Worm (Caenorhabditis elegans) whole organism, young adult: ENCODE measurements around the gene F23F1.4.
A peak's percentile ranks its signal among the peaks of the same experiment; 100 is the strongest.

Experiments
- B0336.3 ChIP-seq: fragments of 200-800 bp; sonication (Bioruptor generic); IDR thresholded peaks from 2 replicates; pipeline ENCODE4 v1.3.6; 2022; ENCODE audit warnings: missing genetic modification characterization, missing compliant biosample characterization
- F22D6.2 ChIP-seq: sonication (generic microtip); optimal IDR thresholded peaks from 2 replicates; lab custom pipeline; 2016; ENCODE audit warnings: mild to moderate bottlenecking, missing genetic modification characterization, missing compliant biosample characterization
- F37B4.10 ChIP-seq: fragments of 200-800 bp; sonication (Bioruptor generic); IDR thresholded peaks from 2 replicates; pipeline ENCODE4 v1.3.6; 2022; ENCODE audit warnings: missing genetic modification characterization, missing compliant biosample characterization
- F57A8.1 ChIP-seq: fragments of 200-800 bp; sonication (Bioruptor generic); optimal IDR thresholded peaks from 2 replicates; lab custom pipeline; 2018; ENCODE audit warnings: mild to moderate bottlenecking, missing genetic modification characterization, moderate library complexity, missing compliant biosample characterization
- K11D2.4 ChIP-seq: fragments of 200-800 bp; sonication (Bioruptor generic); IDR thresholded peaks from 2 replicates; pipeline ENCODE4 v1.3.6; 2022; ENCODE audit warnings: missing genetic modification reagents, missing genetic modification characterization, missing compliant biosample characterization
- Y56A3A.18 ChIP-seq: fragments of 200-800 bp; sonication (Bioruptor generic); IDR thresholded peaks from 2 replicates; pipeline ENCODE4 v1.3.6; 2022; ENCODE audit warnings: missing genetic modification reagents, missing genetic modification characterization, missing compliant biosample characterization
- Y79H2A.3 ChIP-seq: fragments of 200-800 bp; sonication (Bioruptor generic); conservative IDR thresholded peaks from 2 replicates; pipeline ENCODE4 v1.3.6; 2022; ENCODE audit warnings: missing genetic modification reagents, missing genetic modification characterization, missing compliant biosample characterization
- atf-7 ChIP-seq: sonication (generic microtip); optimal IDR thresholded peaks from 2 replicates; lab custom pipeline; 2017; ENCODE audit warnings: mild to moderate bottlenecking, missing genetic modification characterization, missing compliant biosample characterization
- bed-1 ChIP-seq: fragments of 200-800 bp; sonication (Bioruptor generic); IDR thresholded peaks from 2 replicates; pipeline ENCODE4 v1.3.6; 2022; ENCODE audit warnings: missing genetic modification reagents, missing genetic modification characterization, missing compliant biosample characterization
- die-1 ChIP-seq: sonication (generic microtip); optimal IDR thresholded peaks from 2 replicates; lab custom pipeline; 2016; ENCODE audit warnings: missing genotype, mild to moderate bottlenecking, missing genetic modification characterization, missing compliant biosample characterization
- dpl-1 ChIP-seq: fragments of 150-350 bp; optimal IDR thresholded peaks from 2 replicates; lab custom pipeline; 2014; ENCODE audit warnings: missing biosample characterization, missing genetic modification reagents, missing genetic modification characterization
- efl-1 ChIP-seq: fragments of 150-350 bp; optimal IDR thresholded peaks from 2 replicates; lab custom pipeline; 2014; ENCODE audit warnings: missing biosample characterization, missing genetic modification reagents, missing genetic modification characterization
- egl-18 ChIP-seq: fragments of 200-800 bp; sonication (Bioruptor generic); IDR thresholded peaks from 2 replicates; pipeline ENCODE4 v1.3.6; 2022; ENCODE audit warnings: missing genetic modification reagents, missing genetic modification characterization, missing compliant biosample characterization
- ekl-4 ChIP-seq: fragments of 200-800 bp; sonication (Bioruptor generic); IDR thresholded peaks from 2 replicates; pipeline ENCODE4 v1.3.6; 2022; ENCODE audit warnings: missing genetic modification reagents, missing genetic modification characterization, missing compliant biosample characterization
- gei-17 ChIP-seq: fragments of 200-800 bp; sonication (Bioruptor generic); optimal IDR thresholded peaks from 2 replicates; lab custom pipeline; 2018; ENCODE audit warnings: mild to moderate bottlenecking, missing genetic modification characterization, missing compliant biosample characterization
- hlh-26 ChIP-seq: fragments of 200-800 bp; sonication (Bioruptor generic); conservative IDR thresholded peaks from 2 replicates; pipeline ENCODE4 v1.3.6; 2022; ENCODE audit warnings: missing genetic modification reagents, missing genetic modification characterization, missing compliant biosample characterization
- hrde-1 ChIP-seq: sonication (generic microtip); optimal IDR thresholded peaks from 2 replicates; lab custom pipeline; 2016; ENCODE audit warnings: missing genetic modification characterization, mild to moderate bottlenecking, missing compliant biosample characterization, moderate library complexity, missing genotype, missing genetic modification reagents, borderline replicate concordance
- hsf-1 ChIP-seq: fragments of 200-800 bp; sonication (Bioruptor generic); IDR thresholded peaks from 2 replicates; pipeline ENCODE4 v1.3.6; 2022; ENCODE audit warnings: missing genetic modification reagents, missing genetic modification characterization, missing compliant biosample characterization
- lag-1 ChIP-seq: fragments of 200-800 bp; sonication (Bioruptor generic); IDR thresholded peaks from 2 replicates; pipeline ENCODE4 v1.3.6; 2022; ENCODE audit warnings: missing genetic modification reagents, missing genetic modification characterization, missing compliant biosample characterization
- let-526 ChIP-seq: fragments of 200-800 bp; sonication (Bioruptor generic); IDR thresholded peaks from 2 replicates; pipeline ENCODE4 v1.3.6; 2022; ENCODE audit warnings: missing genetic modification reagents, missing genetic modification characterization, missing compliant biosample characterization
- let-607 ChIP-seq, 2 experiments: fragments of 200-800 bp in 1 of 2; sonication (Bioruptor generic) in 1 of 2; sonication (generic microtip) in 1 of 2; optimal IDR thresholded peaks; 2 replicates each; lab custom pipeline; 2016 to 2018; ENCODE audit warnings: mild to moderate bottlenecking in 2 of 2, missing compliant biosample characterization in 2 of 2, missing genetic modification characterization in 2 of 2, moderate library complexity in 2 of 2, missing genotype in 1 of 2
- lin-54 ChIP-seq: fragments of 200-800 bp; sonication (Bioruptor generic); optimal IDR thresholded peaks from 2 replicates; lab custom pipeline; 2018; ENCODE audit warnings: mild to moderate bottlenecking, missing genetic modification characterization, missing compliant biosample characterization
- lsy-27 ChIP-seq: sonication (generic microtip); optimal IDR thresholded peaks from 2 replicates; lab custom pipeline; 2017; ENCODE audit warnings: missing genetic modification characterization, mild to moderate bottlenecking, missing compliant biosample characterization, antibody characterized with exemption, missing genotype, borderline replicate concordance; ENCODE audit not compliant: insufficient read depth
- madf-10 ChIP-seq: sonication (generic microtip); optimal IDR thresholded peaks from 2 replicates; lab custom pipeline; 2016; ENCODE audit warnings: mild to moderate bottlenecking, missing genetic modification characterization, missing compliant biosample characterization
- madf-6 ChIP-seq: fragments of 200-800 bp; sonication (Bioruptor generic); IDR thresholded peaks from 2 replicates; pipeline ENCODE4 v1.3.6; 2022; ENCODE audit warnings: missing genetic modification reagents, missing genetic modification characterization, missing compliant biosample characterization
- mcd-1 ChIP-seq: fragments of 200-800 bp; sonication (Bioruptor generic); IDR thresholded peaks from 2 replicates; pipeline ENCODE4 v1.3.6; 2022; ENCODE audit warnings: missing genetic modification reagents, missing genetic modification characterization, missing compliant biosample characterization
- mel-28 ChIP-seq: sonication (generic microtip); optimal IDR thresholded peaks from 2 replicates; lab custom pipeline; 2016; ENCODE audit warnings: borderline replicate concordance, mild to moderate bottlenecking, missing genetic modification characterization, missing compliant biosample characterization
- nhr-90 ChIP-seq: sonication (generic microtip); optimal IDR thresholded peaks from 2 replicates; lab custom pipeline; 2016; ENCODE audit warnings: missing genotype, mild to moderate bottlenecking, missing genetic modification characterization, missing compliant biosample characterization
- pbrm-1 ChIP-seq: fragments of 200-800 bp; sonication (Bioruptor generic); IDR thresholded peaks from 2 replicates; pipeline ENCODE4 v1.3.6; 2022; ENCODE audit warnings: missing genetic modification reagents, missing genetic modification characterization, missing compliant biosample characterization
- snpc-4 ChIP-seq, 5 experiments: fragments of 150-350 bp in 1 of 5; sonication (generic microtip) in 4 of 5; optimal IDR thresholded peaks; 2 replicates each; lab custom pipeline; 2014 to 2018; ENCODE audit warnings: missing genetic modification characterization in 5 of 5, missing biosample characterization in 3 of 5, antibody characterized with exemption in 2 of 5, mild to moderate bottlenecking in 2 of 5, missing compliant biosample characterization in 2 of 5, missing genotype in 2 of 5, moderate library complexity in 2 of 5, missing genetic modification reagents in 1 of 5
- tbp1 ChIP-seq: fragments of 200-800 bp; sonication (Bioruptor generic); optimal IDR thresholded peaks from 2 replicates; lab custom pipeline; 2018; ENCODE audit warnings: mild to moderate bottlenecking, missing genetic modification characterization, missing compliant biosample characterization
- tbx-9 ChIP-seq: sonication (generic microtip); optimal IDR thresholded peaks from 2 replicates; lab custom pipeline; 2016; ENCODE audit warnings: borderline replicate concordance, missing genetic modification characterization, inconsistent platforms, missing compliant biosample characterization
- unc-130 ChIP-seq: sonication (generic microtip); optimal IDR thresholded peaks from 2 replicates; lab custom pipeline; 2016; ENCODE audit warnings: missing genetic modification reagents, missing genetic modification characterization, missing compliant biosample characterization
- unc-62 ChIP-seq: fragments of 150-350 bp; optimal IDR thresholded peaks from 2 replicates; lab custom pipeline; 2014; ENCODE audit warnings: missing biosample characterization, missing genetic modification reagents, missing genetic modification characterization
- xnd-1 ChIP-seq: sonication (generic microtip); optimal IDR thresholded peaks from 2 replicates; lab custom pipeline; 2016; ENCODE audit warnings: missing genotype, missing genetic modification reagents, missing genetic modification characterization, missing compliant biosample characterization
- zfh-2 ChIP-seq: fragments of 200-800 bp; sonication (Bioruptor generic); conservative IDR thresholded peaks from 2 replicates; pipeline ENCODE4 v1.3.6; 2022; ENCODE audit warnings: missing genetic modification reagents, missing genetic modification characterization, missing compliant biosample characterization
- ztf-18 ChIP-seq: sonication (generic microtip); optimal IDR thresholded peaks from 2 replicates; lab custom pipeline; 2016; ENCODE audit warnings: missing genotype, mild to moderate bottlenecking, missing genetic modification characterization, missing compliant biosample characterization
- ztf-25 ChIP-seq: fragments of 200-800 bp; sonication (Bioruptor generic); IDR thresholded peaks from 2 replicates; pipeline ENCODE4 v1.3.6; 2022; ENCODE audit warnings: missing genetic modification reagents, missing genetic modification characterization, missing compliant biosample characterization
- ztf-3 ChIP-seq: fragments of 200-800 bp; sonication (Bioruptor generic); optimal IDR thresholded peaks from 2 replicates; lab custom pipeline; 2018; ENCODE audit warnings: mild to moderate bottlenecking, missing genetic modification characterization, missing compliant biosample characterization

The F23F1.4 gene

ce11 chrII:60049-60448 lies 31.8 kb upstream of the F23F1.4 start:
- no peak for TF ChIP-seq unc-62
- TF ChIP-seq nhr-90: no peak
- TF ChIP-seq, all 124 proteins: peak for 0

ce11 chrII:57873-58272 lies 29.6 kb upstream of the F23F1.4 start:
- TF ChIP-seq F22D6.2 (tag; lab: Kevin White, UChicago): no peak
- no peak for TF ChIP-seq hsf-1
- TF ChIP-seq xnd-1 (tag; lab: Kevin White, UChicago): peak; percentile 17
- no peak for TF ChIP-seq hlh-26
- no peak for TF ChIP-seq tbp1 (GFP tag; lab: Kevin White, UChicago)
- no peak for TF ChIP-seq Y79H2A.3 (GFP tag; lab: Robert Waterston, UW)
- TF ChIP-seq F57A8.1 (GFP tag; lab: Kevin White, UChicago): no peak
- TF ChIP-seq die-1 (tag; lab: Kevin White, UChicago): no peak
- TF ChIP-seq lsy-27 (tag; lab: Kevin White, UChicago): no peak
- no peak for TF ChIP-seq madf-10
- TF ChIP-seq lin-54: no peak
- no peak for TF ChIP-seq gei-17 (GFP tag; lab: Kevin White, UChicago)
- TF ChIP-seq ekl-4 (GFP tag; lab: Robert Waterston, UW): 0 out of 2 replicates have a peak, but pooled peaks have one; percentile 45
- no peak for TF ChIP-seq hrde-1
- peak; percentile 55; the same call in 1 of the 2 replicates for TF ChIP-seq pbrm-1 (GFP tag; lab: Robert Waterston, UW)
- no peak for TF ChIP-seq snpc-4 (GFP tag; optimal IDR thresholded peaks at IDR 0.05; lab: Kevin White, UChicago)
- no peak for TF ChIP-seq snpc-4 (tag; optimal IDR thresholded peaks at IDR 0.05; lab: Kevin White, UChicago)
- no peak for TF ChIP-seq mel-28 (tag; lab: Kevin White, UChicago)
- no peak for TF ChIP-seq let-607 (tag; optimal IDR thresholded peaks at IDR 0.05; lab: Kevin White, UChicago)
- no peak for TF ChIP-seq tbx-9 (tag; lab: Kevin White, UChicago)
- peak; percentile 59; the same call in 1 of the 2 replicates for TF ChIP-seq B0336.3 (GFP tag; lab: Robert Waterston, UW)
- peak; percentile 66 for TF ChIP-seq madf-6 (GFP tag; lab: Robert Waterston, UW)
- no peak for TF ChIP-seq bed-1
- no peak for TF ChIP-seq mcd-1 (GFP tag; lab: Robert Waterston, UW)
- TF ChIP-seq F37B4.10 (GFP tag; lab: Robert Waterston, UW): no peak
- TF ChIP-seq atf-7: no peak
- no peak for TF ChIP-seq unc-62
- TF ChIP-seq efl-1 (GFP tag; lab: Kevin White, UChicago): peak; percentile 10
- TF ChIP-seq let-526 (GFP tag; lab: Robert Waterston, UW): no peak
- no peak for TF ChIP-seq lag-1 (GFP tag; lab: Robert Waterston, UW)
- TF ChIP-seq unc-130 (GFP tag; lab: Kevin White, UChicago): no peak
- no peak for TF ChIP-seq ztf-3 (GFP tag; lab: Kevin White, UChicago)
- no peak for TF ChIP-seq zfh-2 (GFP tag; lab: Robert Waterston, UW)
- no peak for TF ChIP-seq ztf-18 (tag; lab: Kevin White, UChicago)
- no peak for TF ChIP-seq ztf-25
- TF ChIP-seq dpl-1: peak; percentile 16
- TF ChIP-seq Y56A3A.18: no peak
- TF ChIP-seq egl-18 (GFP tag; lab: Robert Waterston, UW): no peak
- no peak for TF ChIP-seq K11D2.4
